Worm (Caenorhabditis elegans) whole organism, L4 larva: ENCODE results near the gene F46F5.15.

ENCODE experiments used
- F49E8.2 ChIP-seq: sonication (generic microtip); optimal IDR thresholded peaks from 2 replicates; lab custom pipeline; 2016; ENCODE audit warnings: missing compliant biosample characterization, mild to moderate bottlenecking, missing genetic modification characterization, borderline replicate concordance
- T20F7.1 ChIP-seq: fragments of 200-800 bp; sonication (Bioruptor generic); optimal IDR thresholded peaks from 2 replicates; lab custom pipeline; 2018; ENCODE audit warnings: mild to moderate bottlenecking, missing genetic modification characterization, missing compliant biosample characterization
- Y105C5A.15 ChIP-seq: fragments of 200-800 bp; sonication (Bioruptor generic); IDR thresholded peaks from 2 replicates; pipeline ENCODE4 v1.3.6; 2022; ENCODE audit warnings: missing genetic modification characterization, missing compliant biosample characterization
- Y5F2A.4 ChIP-seq: fragments of 200-800 bp; sonication (Bioruptor generic); optimal IDR thresholded peaks from 2 replicates; lab custom pipeline; 2018; ENCODE audit warnings: mild to moderate bottlenecking, missing genetic modification characterization, missing compliant biosample characterization
- aha-1 ChIP-seq: fragments of 150-350 bp; peaks from one replicate; lab custom pipeline; 2014; ENCODE audit warnings: missing biosample characterization, missing genetic modification characterization
- ceh-28 ChIP-seq: fragments of 150-350 bp; optimal IDR thresholded peaks from 2 replicates; lab custom pipeline; 2014; ENCODE audit warnings: missing biosample characterization, missing genetic modification reagents, missing genetic modification characterization
- ceh-44 ChIP-seq: fragments of 200-800 bp; sonication (Bioruptor generic); IDR thresholded peaks from 2 replicates; pipeline ENCODE4 v1.3.6; 2022; ENCODE audit warnings: missing genetic modification reagents, missing genetic modification characterization, missing compliant biosample characterization
- daf-16 ChIP-seq, 3 experiments: sonication (generic microtip); optimal IDR thresholded peaks; 2 replicates each; lab custom pipeline; 2016 to 2017; ENCODE audit warnings: missing genetic modification characterization in 3 of 3, missing genetic modification reagents in 3 of 3, mild to moderate bottlenecking in 2 of 3, missing compliant biosample characterization in 2 of 3, missing biosample characterization in 1 of 3, moderate library complexity in 1 of 3
- daf-19 ChIP-seq: fragments of 200-800 bp; sonication (Bioruptor generic); conservative IDR thresholded peaks from 2 replicates; pipeline ENCODE4 v1.3.6; 2022; ENCODE audit warnings: missing genetic modification characterization, missing compliant biosample characterization
- dpl-1 ChIP-seq: fragments of 150-350 bp; optimal IDR thresholded peaks from 2 replicates; lab custom pipeline; 2014; ENCODE audit warnings: missing biosample characterization, missing genetic modification reagents, missing genetic modification characterization
- duxl-1 ChIP-seq: sonication (generic microtip); optimal IDR thresholded peaks from 2 replicates; lab custom pipeline; 2016; ENCODE audit warnings: mild to moderate bottlenecking, missing genetic modification characterization, moderate library complexity, missing compliant biosample characterization; ENCODE audit not compliant: poor library complexity
- egl-27 ChIP-seq: sonication (generic microtip); optimal IDR thresholded peaks from 3 replicates; lab custom pipeline; 2017; ENCODE audit warnings: missing biosample characterization, missing genetic modification reagents, missing genetic modification characterization
- egl-43 ChIP-seq: fragments of 200-800 bp; sonication (Bioruptor generic); IDR thresholded peaks from 2 replicates; pipeline ENCODE4 v1.3.6; 2022; ENCODE audit warnings: missing genetic modification reagents, missing genetic modification characterization, missing compliant biosample characterization
- fkh-10 ChIP-seq: fragments of 150-350 bp; optimal IDR thresholded peaks from 2 replicates; lab custom pipeline; 2014; ENCODE audit warnings: missing biosample characterization, missing genetic modification reagents, missing genetic modification characterization
- gei-8 ChIP-seq: fragments of 200-800 bp; sonication (Bioruptor generic); optimal IDR thresholded peaks from 2 replicates; lab custom pipeline; 2018; ENCODE audit warnings: mild to moderate bottlenecking, missing genetic modification characterization, missing compliant biosample characterization
- hif-1 ChIP-seq, 2 experiments: sonication (generic microtip); optimal IDR thresholded peaks; 2 replicates each; lab custom pipeline; 2016 to 2017; ENCODE audit warnings: missing compliant biosample characterization in 2 of 2, missing genetic modification characterization in 2 of 2, missing genetic modification reagents in 2 of 2, missing genotype in 2 of 2, mild to moderate bottlenecking in 1 of 2
- hlh-11 ChIP-seq: fragments of 200-800 bp; sonication (Bioruptor generic); optimal IDR thresholded peaks from 2 replicates; lab custom pipeline; 2018; ENCODE audit warnings: mild to moderate bottlenecking, missing genetic modification characterization, missing compliant biosample characterization
- lin-13 ChIP-seq: fragments of 150-350 bp; optimal IDR thresholded peaks from 2 replicates; lab custom pipeline; 2014; ENCODE audit warnings: missing biosample characterization, missing genetic modification reagents, missing genetic modification characterization
- lin-29 ChIP-seq: fragments of 200-800 bp; sonication (Bioruptor generic); IDR thresholded peaks from 2 replicates; pipeline ENCODE4 v1.3.6; 2022; ENCODE audit warnings: missing genetic modification reagents, missing genetic modification characterization, missing compliant biosample characterization
- lin-38 ChIP-seq: fragments of 200-800 bp; sonication (Bioruptor generic); IDR thresholded peaks from 2 replicates; pipeline ENCODE4 v1.3.6; 2022; ENCODE audit warnings: missing genetic modification reagents, missing genetic modification characterization, missing compliant biosample characterization
- lsy-2 ChIP-seq, 2 experiments: fragments of 150-350 bp in 1 of 2; sonication (generic microtip) in 1 of 2; optimal IDR thresholded peaks; 2 replicates each; lab custom pipeline; 2014 to 2017; ENCODE audit warnings: missing biosample characterization in 2 of 2, missing genetic modification characterization in 2 of 2
- mxl-2 ChIP-seq: fragments of 200-800 bp; sonication (Bioruptor generic); conservative IDR thresholded peaks from 2 replicates; pipeline ENCODE4 v1.3.6; 2022; ENCODE audit warnings: missing genetic modification reagents, missing genetic modification characterization, missing compliant biosample characterization
- nhr-10 ChIP-seq: fragments of 150-350 bp; optimal IDR thresholded peaks from 2 replicates; lab custom pipeline; 2014; ENCODE audit warnings: missing biosample characterization, missing genetic modification characterization
- nhr-102 ChIP-seq: sonication (generic microtip); optimal IDR thresholded peaks from 2 replicates; lab custom pipeline; 2016; ENCODE audit warnings: mild to moderate bottlenecking, missing genetic modification characterization, moderate library complexity, missing compliant biosample characterization
- nhr-25 ChIP-seq: sonication (generic microtip); optimal IDR thresholded peaks from 2 replicates; lab custom pipeline; 2017; ENCODE audit warnings: missing genetic modification characterization, mild to moderate bottlenecking, missing compliant biosample characterization, antibody characterized with exemption, moderate library complexity, borderline replicate concordance; ENCODE audit not compliant: insufficient read depth
- nhr-28 ChIP-seq: fragments of 150-350 bp; optimal IDR thresholded peaks from 2 replicates; lab custom pipeline; 2014; ENCODE audit warnings: missing biosample characterization, missing genetic modification characterization
- nhr-42 ChIP-seq: fragments of 200-800 bp; sonication (Bioruptor generic); IDR thresholded peaks from 2 replicates; pipeline ENCODE4 v1.3.6; 2022; ENCODE audit warnings: missing genetic modification characterization, missing compliant biosample characterization
- nhr-77 ChIP-seq: fragments of 150-350 bp; optimal IDR thresholded peaks from 2 replicates; lab custom pipeline; 2014; ENCODE audit warnings: missing biosample characterization, missing genetic modification characterization
- pha-4 ChIP-seq, 2 experiments: fragments of 150-350 bp in 1 of 2; fragments of 200-800 bp in 1 of 2; sonication (Bioruptor generic) in 1 of 2; IDR thresholded peaks in 1 of 2; optimal IDR thresholded peaks in 1 of 2; 2 replicates each; pipeline versions ENCODE4 v1.3.6 to Lab custom; 2014 to 2022; ENCODE audit warnings: missing genetic modification characterization in 2 of 2, missing genetic modification reagents in 2 of 2, missing biosample characterization in 1 of 2, missing compliant biosample characterization in 1 of 2
- php-3 ChIP-seq: fragments of 200-800 bp; sonication (Bioruptor generic); IDR thresholded peaks from 2 replicates; pipeline ENCODE4 v1.3.6; 2022; ENCODE audit warnings: missing genetic modification reagents, missing genetic modification characterization, missing compliant biosample characterization
- pqm-1 ChIP-seq: sonication (generic microtip); optimal IDR thresholded peaks from 2 replicates; lab custom pipeline; 2017; ENCODE audit warnings: missing biosample characterization, missing genetic modification characterization
- snpc-4 ChIP-seq: fragments of 150-350 bp; optimal IDR thresholded peaks from 2 replicates; lab custom pipeline; 2014; ENCODE audit warnings: missing biosample characterization, missing genetic modification characterization
- spr-1 ChIP-seq: sonication (generic microtip); optimal IDR thresholded peaks from 2 replicates; lab custom pipeline; 2016; ENCODE audit warnings: mild to moderate bottlenecking, missing genetic modification characterization, missing compliant biosample characterization
- spr-3 ChIP-seq: fragments of 200-800 bp; sonication (Bioruptor generic); optimal IDR thresholded peaks from 2 replicates; lab custom pipeline; 2018; ENCODE audit warnings: mild to moderate bottlenecking, missing genetic modification characterization, missing compliant biosample characterization
- unc-62 ChIP-seq, 3 experiments: fragments of 150-350 bp in 1 of 3; sonication (generic microtip); optimal IDR thresholded peaks in 2 of 3; peaks in 1 of 3; 1 replicate in 1 of 3; 2 replicates in 2 of 3; lab custom pipeline; 2014 to 2017; ENCODE audit warnings: missing biosample characterization in 3 of 3, missing genetic modification characterization in 3 of 3, missing genetic modification reagents in 3 of 3, missing genotype in 1 of 3
- zfp-3 ChIP-seq: fragments of 200-800 bp; sonication (Bioruptor generic); conservative IDR thresholded peaks from 2 replicates; pipeline ENCODE4 v1.3.6; 2022; ENCODE audit warnings: missing genetic modification reagents, missing genetic modification characterization, missing compliant biosample characterization
- zip-11 ChIP-seq: fragments of 200-800 bp; sonication (Bioruptor generic); IDR thresholded peaks from 2 replicates; pipeline ENCODE4 v1.3.6; 2022; ENCODE audit warnings: missing genetic modification characterization, missing compliant biosample characterization

F46F5.15 gene

ce11 chrII:769250-769649 is 19.0 kb upstream of the F46F5.15 start:
- TF ChIP-seq egl-27 (tag; lab: Kevin White, UChicago), result no peak
- TF ChIP-seq spr-1 (tag; lab: Kevin White, UChicago), result no peak
- no peak for TF ChIP-seq daf-16 (GFP tag; optimal IDR thresholded peaks at IDR 0.05; lab: Kevin White, UChicago)
- no peak for TF ChIP-seq daf-16 (tag; optimal IDR thresholded peaks at IDR 0.05; lab: Kevin White, UChicago)
- no peak; the same call in 1 of the 2 replicates for TF ChIP-seq pha-4 (GFP tag; IDR thresholded peaks at IDR 0.05; lab: Robert Waterston, UW)
- no peak for TF ChIP-seq pha-4 (tag; optimal IDR thresholded peaks at IDR 0.05; lab: Kevin White, UChicago)
- TF ChIP-seq aha-1 (tag; lab: Kevin White, UChicago), result peak; percentile 27
- no peak for TF ChIP-seq spr-3 (GFP tag; lab: Kevin White, UChicago)
- no peak for TF ChIP-seq egl-43 (GFP tag; lab: Robert Waterston, UW)
- TF ChIP-seq lin-13 (GFP tag; lab: Kevin White, UChicago), result peak; percentile 11
- no peak for TF ChIP-seq T20F7.1
- no peak for TF ChIP-seq ceh-28 (tag; lab: Kevin White, UChicago)
- TF ChIP-seq nhr-25 (tag; lab: Kevin White, UChicago), result no peak
- TF ChIP-seq fkh-10, result no peak
- no peak for TF ChIP-seq duxl-1 (tag; lab: Kevin White, UChicago)
- TF ChIP-seq daf-19, result no peak
- TF ChIP-seq zip-11 (GFP tag; lab: Robert Waterston, UW), result no peak
- no peak for TF ChIP-seq pqm-1 (tag; lab: Kevin White, UChicago)
- no peak for TF ChIP-seq snpc-4 (tag; lab: Kevin White, UChicago)
- TF ChIP-seq F49E8.2 (tag; lab: Kevin White, UChicago), result no peak
- TF ChIP-seq gei-8 (GFP tag; lab: Kevin White, UChicago), result no peak
- peak; percentile 40 for TF ChIP-seq lin-38 (GFP tag; lab: Robert Waterston, UW)
- TF ChIP-seq nhr-28, result no peak
- TF ChIP-seq ceh-44 (GFP tag; lab: Robert Waterston, UW), result no peak

- TF ChIP-seq zfp-3 (GFP tag; lab: Robert Waterston, UW), result no peak
- TF ChIP-seq mxl-2 (GFP tag; lab: Robert Waterston, UW), result no peak
- no peak for TF ChIP-seq nhr-102 (tag; lab: Kevin White, UChicago)
- no peak for TF ChIP-seq hlh-11
- TF ChIP-seq hif-1 (tag; optimal IDR thresholded peaks at IDR 0.05; lab: Kevin White, UChicago), result no peak
- TF ChIP-seq Y5F2A.4 (GFP tag; lab: Kevin White, UChicago), result no peak
- no peak for TF ChIP-seq egl-43 (GFP tag; lab: Robert Waterston, UW)
- TF ChIP-seq unc-62 (GFP tag; optimal IDR thresholded peaks at IDR 0.05 in 1 of 2; lab: Kevin White, UChicago), result no peak
- no peak for TF ChIP-seq unc-62 (tag; optimal IDR thresholded peaks at IDR 0.05; lab: Kevin White, UChicago)
- no peak for TF ChIP-seq snpc-4 (tag; lab: Kevin White, UChicago)
- TF ChIP-seq php-3 (GFP tag; lab: Robert Waterston, UW), result no peak
- no peak for TF ChIP-seq T20F7.1
- TF ChIP-seq nhr-42, result no peak
- TF ChIP-seq zip-11 (GFP tag; lab: Robert Waterston, UW), result no peak
- TF ChIP-seq Y105C5A.15 (GFP tag; lab: Robert Waterston, UW), result no peak
- no peak for TF ChIP-seq nhr-77 (tag; lab: Kevin White, UChicago)
- TF ChIP-seq lin-29 (GFP tag; lab: Robert Waterston, UW), result no peak
- no peak for TF ChIP-seq lsy-2 (tag; optimal IDR thresholded peaks at IDR 0.05; lab: Kevin White, UChicago)
- no peak for TF ChIP-seq pqm-1 (tag; lab: Kevin White, UChicago)
- no peak for TF ChIP-seq gei-8 (GFP tag; lab: Kevin White, UChicago)
Measured at ce11 chrII:770253-770652, 18.0 kb upstream of the F46F5.15 start, which contains the start of gene C08G5.6. Gene C08G5.6, plus strand, starts transcription at chrII:770553.

ce11 chrII:773830-774229 is 14.4 kb upstream of the F46F5.15 start:
- TF ChIP-seq nhr-10 (tag; lab: Kevin White, UChicago) (no peak), fkh-10 (peak; percentile 81), dpl-1 (no peak)
